Fruit fly (Drosophila melanogaster): Measurements from ENCODE around the gene CG1024.
A peak's percentile ranks its signal among the peaks of the same experiment; 100 is the strongest.

CG1024 gene

dm6 chr3R:6381784-6382183 is 1.7 kb upstream of the CG1024 start:
- TF ChIP-seq Clk (GFP tag; optimal IDR thresholded peaks at IDR 0.05) (no peak), cnc (optimal IDR thresholded peaks at IDR 0.05) (no peak)

dm6 chr3R:6377497-6377896 is 2.6 kb downstream of the CG1024 start, which contains the start of gene CG42537:
TSS of gene CG42537 (plus strand) at chr3R:6377797.
- TF ChIP-seq CG5204 (GFP tag; optimal IDR thresholded peaks at IDR 0.05): no peak
- TF ChIP-seq tj (GFP tag; optimal IDR thresholded peaks at IDR 0.05): no peak
- TF ChIP-seq CG7045 (GFP tag; optimal IDR thresholded peaks at IDR 0.05): no peak
- TF ChIP-seq toe (GFP tag; optimal IDR thresholded peaks at IDR 0.05): no peak
- no peak for TF ChIP-seq cic (GFP tag; optimal IDR thresholded peaks at IDR 0.05)
- TF ChIP-seq cnc (optimal IDR thresholded peaks at IDR 0.05): no peak
- no peak for TF ChIP-seq CG11617 (GFP tag; optimal IDR thresholded peaks at IDR 0.05)
- TF ChIP-seq CG14711 (tag; optimal IDR thresholded peaks at IDR 0.05): no peak

dm6 chr3R:6375944-6376343 is 4.2 kb downstream of the CG1024 start, which contains the start of gene CRAT:
TSS of gene CRAT (minus strand) at chr3R:6376044.
- TF ChIP-seq CG14711 (tag; optimal IDR thresholded peaks at IDR 0.05) (no peak), CG7101 (tag; optimal IDR thresholded peaks at IDR 0.05) (no peak), CG5204 (GFP tag; optimal IDR thresholded peaks at IDR 0.05) (no peak)

DNA sequence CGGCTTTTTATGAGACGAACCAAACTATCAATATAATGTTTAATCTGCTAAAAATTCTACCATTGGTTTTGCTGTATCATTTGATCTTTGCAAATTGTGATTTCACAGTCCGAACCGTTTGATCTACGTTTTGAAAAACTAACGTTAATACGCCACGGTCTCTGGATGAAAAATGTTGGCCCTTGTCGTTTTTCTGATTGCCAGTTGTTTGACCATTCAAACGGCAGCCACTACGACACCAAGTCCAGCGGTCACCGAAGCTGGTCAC is 5.9 kb downstream of the CG1024 start, which contains the start of gene CG42564:
Gene CG42564 (plus strand): TSS at position 169 of the 268 bp plus-strand sequence.
- no peak for TF ChIP-seq CG7101 (tag; optimal IDR thresholded peaks at IDR 0.05)
- no peak for TF ChIP-seq toe (GFP tag; optimal IDR thresholded peaks at IDR 0.05)
- TF ChIP-seq kay (GFP tag; ENCODE audit: borderline replicate concordance): no peak
- TF ChIP-seq CG1620 (GFP tag; optimal IDR thresholded peaks at IDR 0.05): no peak
- no peak for TF ChIP-seq CG11617 (GFP tag; optimal IDR thresholded peaks at IDR 0.05)
- TF ChIP-seq CG14711 (tag; optimal IDR thresholded peaks at IDR 0.05): no peak

dm6 chr3R:6373512-6374306 is 6.4 kb downstream of the CG1024 start:
- TF ChIP-seq CG7045 (GFP tag; optimal IDR thresholded peaks at IDR 0.05) (peak; percentile 30), CG7101 (tag; optimal IDR thresholded peaks at IDR 0.05) (peak; percentile 40), CG33017 (tag; optimal IDR thresholded peaks at IDR 0.05) (peak; percentile 64), kay (GFP tag; ENCODE audit: borderline replicate concordance) (no peak), pad (GFP tag; optimal IDR thresholded peaks at IDR 0.05) (no peak), Hr96 (GFP tag; optimal IDR thresholded peaks at IDR 0.05) (peak; percentile 9), CG11617 (GFP tag; optimal IDR thresholded peaks at IDR 0.05) (peak; percentile 43), CG14711 (tag; optimal IDR thresholded peaks at IDR 0.05) (peak; percentile 29), CG12768 (GFP tag; optimal IDR thresholded peaks at IDR 0.05) (peak; percentile 27), Mnt (GFP tag; optimal IDR thresholded peaks at IDR 0.05) (no peak), cnc (optimal IDR thresholded peaks at IDR 0.05) (no peak), bab1 (GFP tag; optimal IDR thresholded peaks at IDR 0.05) (peak; percentile 29), toe (GFP tag; optimal IDR thresholded peaks at IDR 0.05) (peak; percentile 43), tj (GFP tag; optimal IDR thresholded peaks at IDR 0.05) (no peak), Crg-1 (GFP tag; optimal IDR thresholded peaks at IDR 0.05) (peak; percentile 42), CG1620 (GFP tag; optimal IDR thresholded peaks at IDR 0.05) (peak; percentile 42), ovo (GFP tag; optimal IDR thresholded peaks at IDR 0.05) (peak; percentile 6), cic (GFP tag; optimal IDR thresholded peaks at IDR 0.05) (peak; percentile 26)

DNA sequence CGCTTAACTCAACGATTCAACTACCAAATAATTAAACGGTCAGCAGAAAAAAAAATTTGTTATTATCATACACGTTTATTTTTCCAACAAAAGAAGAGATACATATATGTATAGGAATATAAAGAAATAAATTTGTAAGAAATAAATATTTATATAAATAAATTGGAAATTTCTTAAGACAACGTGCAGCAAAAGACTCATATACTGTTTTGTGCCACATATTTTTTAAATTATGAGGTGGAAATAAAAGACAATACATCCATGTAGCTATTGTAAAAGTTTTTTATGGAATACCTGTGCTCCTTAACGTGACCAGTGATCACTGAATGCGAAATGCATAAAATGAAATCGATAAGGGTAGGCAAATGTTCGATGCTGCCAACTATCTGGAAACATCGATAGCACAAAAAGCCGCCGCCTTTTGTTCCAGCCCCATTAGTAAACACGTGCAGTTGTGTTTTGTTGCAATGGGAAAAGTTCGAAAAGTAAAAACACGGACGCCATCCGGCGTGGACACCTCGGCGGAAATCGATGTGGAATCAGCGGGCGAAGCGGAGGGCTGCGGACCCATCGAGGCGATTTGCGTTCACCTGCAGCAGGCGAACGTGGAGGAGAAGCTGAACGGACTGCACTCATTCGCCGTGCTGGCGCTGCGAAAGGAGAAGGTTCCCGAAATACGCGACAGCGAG is 11.4 kb downstream of the CG1024 start, which contains the start of gene CG10286:
Gene CG10286 (plus strand): TSS at position 416 of the 689 bp plus-strand sequence.
- TF ChIP-seq Crg-1 (GFP tag; optimal IDR thresholded peaks at IDR 0.05): no peak
- peak; percentile 3 for TF ChIP-seq pad (GFP tag; optimal IDR thresholded peaks at IDR 0.05)
- peak; percentile 37 for TF ChIP-seq toe (GFP tag; optimal IDR thresholded peaks at IDR 0.05)
- TF ChIP-seq Mnt (GFP tag; optimal IDR thresholded peaks at IDR 0.05): peak; percentile 97
- TF ChIP-seq CG14711 (tag; optimal IDR thresholded peaks at IDR 0.05): peak; percentile 38
- peak; percentile 36 for TF ChIP-seq tj (GFP tag; optimal IDR thresholded peaks at IDR 0.05)
- TF ChIP-seq CG7101 (tag; optimal IDR thresholded peaks at IDR 0.05): peak; percentile 41
- TF ChIP-seq CG5204 (GFP tag; optimal IDR thresholded peaks at IDR 0.05): no peak
- peak; percentile 20 for TF ChIP-seq bab1 (GFP tag; optimal IDR thresholded peaks at IDR 0.05)

DNA sequence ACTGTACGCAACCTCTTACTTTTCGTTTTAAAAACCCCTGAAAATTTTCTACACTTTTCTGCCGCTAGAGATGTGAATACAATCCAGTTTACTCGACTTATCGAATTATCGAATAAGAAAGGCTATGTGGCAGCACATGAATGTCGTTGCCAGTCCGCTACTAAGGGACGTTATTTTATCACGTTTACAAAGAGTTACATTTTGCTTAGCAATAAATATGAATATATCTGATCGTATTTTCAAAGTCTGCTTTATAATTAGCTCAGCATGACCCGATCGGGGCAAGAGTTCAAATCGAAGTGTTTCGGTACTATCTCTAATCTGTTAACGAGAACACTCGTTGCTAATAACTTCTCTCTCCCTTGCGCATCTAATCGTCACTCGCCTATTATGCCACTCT is 12.0 kb downstream of the CG1024 start, which contains the start of gene CG42724:
Gene CG42724 (minus strand): TSS at position 189 of the 400 bp plus-strand sequence.
- TF ChIP-seq toe (GFP tag; optimal IDR thresholded peaks at IDR 0.05) (peak; percentile 67), CG12768 (GFP tag; optimal IDR thresholded peaks at IDR 0.05) (peak; percentile 16), CG11617 (GFP tag; optimal IDR thresholded peaks at IDR 0.05) (peak; percentile 5), Mnt (GFP tag; optimal IDR thresholded peaks at IDR 0.05) (peak; percentile 10), tj (GFP tag; optimal IDR thresholded peaks at IDR 0.05) (no peak)

Measured in whole organism, adult.